Worm (Caenorhabditis elegans) whole organism, midembryonic: Measurements from ENCODE around the gene B0495.5.

Experiments used
- T22C8.4 ChIP-seq: fragments of 200-800 bp; sonication (Bioruptor generic); IDR thresholded peaks from 2 replicates; pipeline ENCODE4 v1.3.6; 2022; ENCODE audit warnings: missing genetic modification characterization, missing compliant biosample characterization
- cog-1 ChIP-seq: sonication (generic microtip); optimal IDR thresholded peaks from 2 replicates; lab custom pipeline; 2016; ENCODE audit warnings: missing genetic modification characterization, missing compliant biosample characterization
- flt-1 ChIP-seq: fragments of 200-800 bp; sonication (Bioruptor generic); IDR thresholded peaks from 2 replicates; pipeline ENCODE4 v1.3.6; 2022; ENCODE audit warnings: missing genetic modification characterization, missing compliant biosample characterization
- klf-2 ChIP-seq: fragments of 200-800 bp; sonication (Bioruptor generic); conservative IDR thresholded peaks from 2 replicates; pipeline ENCODE4 v1.3.6; 2022; ENCODE audit warnings: missing genetic modification reagents, missing genetic modification characterization, missing compliant biosample characterization
- med-1 ChIP-seq: sonication (generic microtip); optimal IDR thresholded peaks from 2 replicates; lab custom pipeline; 2017; ENCODE audit warnings: missing genetic modification characterization, mild to moderate bottlenecking, missing compliant biosample characterization, antibody characterized with exemption, missing genetic modification reagents; ENCODE audit not compliant: insufficient read depth
- ref-1 ChIP-seq: fragments of 200-800 bp; sonication (Bioruptor generic); conservative IDR thresholded peaks from 2 replicates; pipeline ENCODE4 v1.3.6; 2022; ENCODE audit warnings: missing genetic modification reagents, missing genetic modification characterization, missing compliant biosample characterization
- tab-1 ChIP-seq: fragments of 200-800 bp; sonication (Bioruptor generic); IDR thresholded peaks from 2 replicates; pipeline ENCODE4 v1.3.6; 2022; ENCODE audit warnings: missing genetic modification characterization, missing compliant biosample characterization
- ztf-23 ChIP-seq: fragments of 200-800 bp; sonication (Bioruptor generic); IDR thresholded peaks from 2 replicates; pipeline ENCODE4 v1.3.6; 2022; ENCODE audit warnings: missing genetic modification reagents, missing genetic modification characterization, missing compliant biosample characterization
- ztf-29 ChIP-seq: fragments of 200-800 bp; sonication (Bioruptor generic); IDR thresholded peaks from 2 replicates; pipeline ENCODE4 v1.3.6; 2022; ENCODE audit warnings: missing genetic modification reagents, missing genetic modification characterization, missing compliant biosample characterization

DNA sequence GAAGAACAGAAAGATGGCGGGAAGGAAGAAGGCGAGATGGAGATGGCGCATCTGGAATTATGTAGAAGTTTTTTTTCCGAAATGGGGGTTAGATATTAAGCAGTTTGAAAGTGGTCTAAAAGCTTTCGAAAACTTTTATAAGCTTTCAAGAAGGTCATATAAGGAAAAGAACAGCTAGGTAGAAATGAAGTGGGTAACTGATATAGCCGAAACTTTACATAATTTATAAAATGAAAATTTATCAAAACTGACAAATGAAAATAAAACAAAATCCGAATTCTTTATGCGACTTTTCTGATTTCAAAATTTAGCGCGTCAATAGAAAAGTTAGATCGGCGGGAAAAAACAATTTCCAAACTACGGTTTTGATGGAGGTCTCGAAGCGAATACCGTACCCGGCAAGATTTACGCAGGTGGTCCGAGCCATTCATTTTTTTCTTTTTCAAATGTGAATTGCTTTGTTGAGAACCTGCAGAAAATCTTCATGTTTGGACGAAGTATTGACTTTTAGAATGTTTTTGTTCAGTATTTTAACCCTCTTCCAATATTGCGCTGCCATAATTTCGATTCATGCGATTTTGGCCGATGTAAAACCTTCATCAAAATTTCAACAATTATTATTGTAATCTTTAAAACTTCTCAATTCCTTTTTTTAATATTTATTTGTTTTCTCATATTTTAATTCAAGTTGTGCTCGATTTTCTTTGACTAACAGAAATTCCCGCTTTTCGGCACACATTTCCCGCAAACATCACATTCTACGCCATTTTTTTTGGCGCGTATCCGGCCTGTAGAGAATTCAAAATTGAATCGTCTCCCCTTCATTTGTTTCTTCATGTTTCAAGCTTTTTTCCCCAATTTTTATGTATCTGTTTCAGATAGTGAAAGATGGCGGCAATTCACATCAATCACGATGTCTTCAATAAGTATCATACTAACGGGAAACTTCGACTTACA is 34.3 kb downstream of the B0495.5 start, which contains the start of the genes F18A1.7 and rpa-1:
- TF ChIP-seq klf-2 (GFP tag; lab: Robert Waterston, UW) (no peak), med-1 (GFP tag; lab: Kevin White, UChicago) (no peak), ref-1 (GFP tag; lab: Robert Waterston, UW) (no peak), tab-1 (no peak), cog-1 (tag; lab: Kevin White, UChicago) (no peak), ztf-23 (0 out of 2 replicates have a peak, but pooled peaks have one; percentile 9), flt-1 (GFP tag; lab: Robert Waterston, UW) (no peak), T22C8.4 (GFP tag; lab: Robert Waterston, UW) (no peak), ztf-29 (GFP tag; lab: Robert Waterston, UW) (no peak)
